Worm (Caenorhabditis elegans): ENCODE results near the gene F48F7.6.

F48F7.6 gene

DNA sequence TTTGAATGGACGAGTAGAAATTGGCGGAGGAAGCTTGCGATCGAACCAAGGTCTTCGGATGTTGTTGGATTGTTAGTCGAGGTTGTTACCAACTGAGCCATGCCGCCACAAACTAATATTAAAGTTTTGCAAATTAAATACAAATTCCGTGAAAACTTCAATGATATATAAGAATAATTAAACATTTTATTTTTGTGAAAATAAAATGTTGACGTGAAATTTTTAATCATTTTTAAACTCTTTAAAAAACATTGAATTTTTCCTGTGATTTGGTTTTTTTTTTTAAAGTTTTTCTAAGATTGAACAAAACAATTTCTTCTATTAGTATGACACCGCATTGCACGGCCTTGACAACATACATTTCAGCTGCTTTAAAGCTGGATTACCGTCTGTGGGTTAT lies 13.1 kb downstream of the F48F7.6 start, which contains the start of gene C31E10.11:
TSS of gene C31E10.11 (minus strand) at position 101 of the 400 bp plus-strand sequence.
- TF ChIP-seq ztf-28 (GFP tag; IDR thresholded peaks at IDR 0.05) (no peak), F52B5.7 (tag; optimal IDR thresholded peaks at IDR 0.05) (no peak), rpc-1 (optimal IDR thresholded peaks at IDR 0.05) (no peak), rpc-1 (tag; optimal IDR thresholded peaks at IDR 0.05) (peak; percentile 56), athp-1 (tag; optimal IDR thresholded peaks at IDR 0.05) (no peak), Y56A3A.18 (GFP tag; IDR thresholded peaks at IDR 0.05) (no peak)

DNA sequence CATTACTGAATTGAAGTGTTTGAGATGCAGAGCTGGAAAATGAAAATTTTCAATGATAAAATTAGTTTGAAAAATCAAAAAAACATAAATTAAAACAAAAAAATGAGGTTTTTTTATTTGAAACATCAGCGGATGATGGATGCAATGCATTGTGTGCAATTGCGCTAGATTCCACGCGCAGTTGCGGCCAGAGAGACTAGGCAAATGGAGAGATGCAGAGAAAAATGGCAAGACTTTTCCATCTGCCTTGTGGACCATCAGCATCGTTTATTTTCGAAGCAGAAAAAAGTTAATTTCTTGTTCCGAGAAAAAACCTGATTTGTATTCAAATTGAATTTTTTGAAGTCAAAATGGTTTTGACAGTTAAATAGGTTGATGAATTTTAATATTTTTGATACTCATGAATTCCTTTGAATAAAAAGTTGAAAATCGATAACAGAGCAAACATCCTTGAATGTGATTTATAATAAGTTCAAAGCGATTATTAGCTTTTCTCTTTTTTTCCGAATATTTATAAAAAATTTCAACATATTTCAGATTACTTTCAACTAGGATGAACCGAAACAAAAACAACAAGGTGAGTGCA lies 18.3 kb downstream of the F48F7.6 start, which contains the start of the genes C31E10.5 and C31E10.6:
TSS of gene C31E10.5 (minus strand) at position 32 of the 586 bp plus-strand sequence.
TSS of gene C31E10.6 (plus strand) at position 536 of the 586 bp plus-strand sequence.
- TF ChIP-seq egl-18 (GFP tag; IDR thresholded peaks at IDR 0.05), result no peak
- peak; percentile 85 for TF ChIP-seq hmg-1.2 (GFP tag; IDR thresholded peaks at IDR 0.05)
- TF ChIP-seq nhr-27 (tag; optimal IDR thresholded peaks at IDR 0.05), result no peak

ce11 chrX:14000198-14000748 lies 22.6 kb downstream of the F48F7.6 start:
- peak; percentile 78 for TF ChIP-seq nhr-80 (tag; optimal IDR thresholded peaks at IDR 0.05)
- peak; percentile 9 for TF ChIP-seq lin-40 (tag; optimal IDR thresholded peaks at IDR 0.05)
- TF ChIP-seq attf-6 (GFP tag; IDR thresholded peaks at IDR 0.05), result no peak

DNA sequence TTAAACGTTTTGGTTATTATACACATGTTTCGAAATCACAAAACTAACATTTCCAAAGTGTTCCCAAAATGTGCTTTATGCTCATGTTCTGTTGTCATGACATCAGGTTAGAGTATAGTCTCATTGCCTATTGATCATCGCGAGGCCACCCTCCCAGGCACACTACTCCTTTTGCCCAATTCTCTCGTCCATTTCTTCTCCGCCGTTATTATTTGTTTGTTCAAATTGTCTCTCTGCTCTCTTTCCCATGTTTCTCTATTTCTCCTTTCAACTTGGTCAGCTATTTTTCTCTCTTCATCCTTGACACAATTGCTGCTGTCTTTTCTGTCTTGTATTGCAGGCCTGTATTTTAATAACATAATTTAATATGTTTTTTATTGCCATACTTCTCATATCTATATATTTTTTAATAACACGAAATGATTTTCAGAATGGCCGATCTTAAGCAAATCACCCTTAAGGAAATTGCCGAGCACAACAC lies 23.9 kb downstream of the F48F7.6 start, which contains the start of gene cytb-5.1:
TSS of gene cytb-5.1 (plus strand) at position 431 of the 481 bp plus-strand sequence.
- TF ChIP-seq fkh-3 (tag; optimal IDR thresholded peaks at IDR 0.05) (no peak), Y53F4B.3 (GFP tag; IDR thresholded peaks at IDR 0.05) (no peak), rcor-1 (GFP tag; IDR thresholded peaks at IDR 0.05) (no peak), him-1 (tag; optimal IDR thresholded peaks at IDR 0.05) (no peak), egl-44 (GFP tag; IDR thresholded peaks at IDR 0.05) (no peak), dpff-1 (tag; optimal IDR thresholded peaks at IDR 0.05) (no peak), pbrm-1 (GFP tag; IDR thresholded peaks at IDR 0.05) (0 out of 2 replicates have a peak, but pooled peaks have one; percentile 18), mxl-1 (tag; optimal IDR thresholded peaks at IDR 0.05) (no peak), lin-26 (GFP tag; IDR thresholded peaks at IDR 0.05) (no peak), unc-130 (GFP tag; optimal IDR thresholded peaks at IDR 0.05) (no peak), C17E4.6 (GFP tag; IDR thresholded peaks at IDR 0.05) (no peak), snpc-1.1 (tag; optimal IDR thresholded peaks at IDR 0.05; ENCODE audit: insufficient read depth) (no peak), ztf-22 (GFP tag; optimal IDR thresholded peaks at IDR 0.05) (no peak), sptf-2 (GFP tag; optimal IDR thresholded peaks at IDR 0.05) (no peak), zim-3 (tag; optimal IDR thresholded peaks at IDR 0.05) (no peak), hmg-1.2 (GFP tag; IDR thresholded peaks at IDR 0.05) (no peak), madf-10 (tag; optimal IDR thresholded peaks at IDR 0.05) (no peak), let-526 (GFP tag; IDR thresholded peaks at IDR 0.05) (no peak), ceh-27 (GFP tag; optimal IDR thresholded peaks at IDR 0.05) (no peak), C06A6.2 (GFP tag; conservative IDR thresholded peaks at IDR 0.05) (no peak), ceh-79 (tag; optimal IDR thresholded peaks at IDR 0.05) (no peak), mcd-1 (GFP tag; IDR thresholded peaks at IDR 0.05) (0 out of 2 replicates have a peak, but pooled peaks have one; percentile 33), egl-18 (GFP tag; IDR thresholded peaks at IDR 0.05) (no peak), rec-8 (tag; optimal IDR thresholded peaks at IDR 0.05) (no peak), snpc-1.3 (tag; optimal IDR thresholded peaks at IDR 0.05; ENCODE audit: insufficient read depth) (no peak), rpc-1 (optimal IDR thresholded peaks at IDR 0.05) (no peak), rpc-1 (tag; optimal IDR thresholded peaks at IDR 0.05) (no peak), pha-4 (tag; optimal IDR thresholded peaks at IDR 0.05) (no peak), F57C9.4 (tag; optimal IDR thresholded peaks at IDR 0.05) (no peak), lsl-1 (GFP tag; optimal IDR thresholded peaks at IDR 0.05) (no peak), F10E7.11 (tag; optimal IDR thresholded peaks at IDR 0.05) (no peak), F52B5.7 (tag; optimal IDR thresholded peaks at IDR 0.05) (no peak), atf-7 (tag; optimal IDR thresholded peaks at IDR 0.05) (no peak), cebp-1 (GFP tag; IDR thresholded peaks at IDR 0.05) (peak; percentile 20; the same call in 1 of the 2 replicates), cebp-1 (tag; optimal IDR thresholded peaks at IDR 0.05) (peak; percentile 74)
